Fruit fly (Drosophila melanogaster): Measurements from ENCODE around the gene eIF3e.

The eIF3e gene

dm6 chr3L:16801499-16802452, 15.0 kb upstream of the eIF3e start (continued):
- TF ChIP-seq Eip74EF (GFP tag; optimal IDR thresholded peaks at IDR 0.05): peak in 1 of 2 experiments; percentile 21
- peak; percentile 84 for TF ChIP-seq Xrp1 (GFP tag; IDR thresholded peaks at IDR 0.05)
- no peak for TF ChIP-seq aop (GFP tag; IDR thresholded peaks at IDR 0.05)
- no peak for TF ChIP-seq bowl (GFP tag; IDR thresholded peaks at IDR 0.05)
- peak; percentile 61 for TF ChIP-seq CG7556 (GFP tag; optimal IDR thresholded peaks at IDR 0.05)
- TF ChIP-seq Chrac-16 (GFP tag; optimal IDR thresholded peaks at IDR 0.05): peak; percentile 43
- TF ChIP-seq zen (tag; optimal IDR thresholded peaks at IDR 0.05): peak; percentile 54
- 0 out of 2 replicates have a peak, but pooled peaks have one; percentile 26 for TF ChIP-seq CG32772 (GFP tag; IDR thresholded peaks at IDR 0.05)
- 0 out of 3 replicates have a peak, but pooled peaks have one; percentile 27 for TF ChIP-seq CG6175 (GFP tag; IDR thresholded peaks at IDR 0.05)
- peak; percentile 58 for TF ChIP-seq grau (tag; optimal IDR thresholded peaks at IDR 0.05)
- peak; percentile 35; the same call in 1 of the 2 replicates for TF ChIP-seq crol (GFP tag; IDR thresholded peaks at IDR 0.05)
- no peak for TF ChIP-seq CG10654 (GFP tag; optimal IDR thresholded peaks at IDR 0.05)
- peak; percentile 11 to 16 for TF ChIP-seq Trl (optimal IDR thresholded peaks at IDR 0.05)
- TF ChIP-seq Trl (GFP tag; optimal IDR thresholded peaks at IDR 0.05): no peak
- TF ChIP-seq Dek (tag; optimal IDR thresholded peaks at IDR 0.05): no peak
- TF ChIP-seq CG12769 (tag; optimal IDR thresholded peaks at IDR 0.05): peak; percentile 91
- no peak for TF ChIP-seq tap (tag; optimal IDR thresholded peaks at IDR 0.05)
- peak; percentile 4 for TF ChIP-seq CG15011 (GFP tag; optimal IDR thresholded peaks at IDR 0.05)
- TF ChIP-seq Xbp1 (GFP tag; optimal IDR thresholded peaks at IDR 0.05): peak; percentile 66
- TF ChIP-seq sug (tag; optimal IDR thresholded peaks at IDR 0.05): peak; percentile 89
- TF ChIP-seq CG15269 (tag; optimal IDR thresholded peaks at IDR 0.05): peak; percentile 25
- TF ChIP-seq lab (GFP tag; optimal IDR thresholded peaks at IDR 0.05): peak; percentile 43
- peak; percentile 56 for TF ChIP-seq Max (GFP tag; optimal IDR thresholded peaks at IDR 0.05)
- peak; percentile 49 for TF ChIP-seq Hr3 (GFP tag; optimal IDR thresholded peaks at IDR 0.05)
- peak; percentile 61 for TF ChIP-seq sisA (GFP tag; IDR thresholded peaks at IDR 0.05)
- no peak for TF ChIP-seq klu (GFP tag; IDR thresholded peaks at IDR 0.05)
- TF ChIP-seq NC2α (GFP tag; optimal IDR thresholded peaks at IDR 0.05): no peak
- no peak for TF ChIP-seq E2f2 (GFP tag; IDR thresholded peaks at IDR 0.05)
- no peak for TF ChIP-seq hth (optimal IDR thresholded peaks at IDR 0.05)
- 0 out of 2 replicates have a peak, but pooled peaks have one; percentile 26 for TF ChIP-seq peb (GFP tag; IDR thresholded peaks at IDR 0.05)
- 0 out of 3 replicates have a peak, but pooled peaks have one; percentile 52 for TF ChIP-seq CG3726 (GFP tag; IDR thresholded peaks at IDR 0.05)
- peak; percentile 52 for TF ChIP-seq CG18476 (GFP tag; optimal IDR thresholded peaks at IDR 0.05)
- peak in 1 of 3 experiments; percentile 64 for TF ChIP-seq lola (GFP tag; optimal IDR thresholded peaks at IDR 0.05)
- peak; percentile 40 for TF ChIP-seq nau (GFP tag; optimal IDR thresholded peaks at IDR 0.05)
- TF ChIP-seq E2f1 (GFP tag; IDR thresholded peaks at IDR 0.05): peak; percentile 57
- TF ChIP-seq CG6254 (GFP tag; optimal IDR thresholded peaks at IDR 0.05): peak; percentile 0
- peak; percentile 38 for TF ChIP-seq slou (GFP tag; optimal IDR thresholded peaks at IDR 0.05)
- TF ChIP-seq CG18619 (GFP tag; optimal IDR thresholded peaks at IDR 0.05): peak; percentile 28
- TF ChIP-seq CG4730 (GFP tag; IDR thresholded peaks at IDR 0.05): peak; percentile 32; the same call in 1 of the 2 replicates
- peak; percentile 33 for TF ChIP-seq Bteb2 (GFP tag; optimal IDR thresholded peaks at IDR 0.05)
- peak; percentile 59 for TF ChIP-seq az2 (GFP tag; optimal IDR thresholded peaks at IDR 0.05)
- TF ChIP-seq MTF-1 (GFP tag; optimal IDR thresholded peaks at IDR 0.05; ENCODE audit: borderline replicate concordance): no peak
- TF ChIP-seq Nf-YB (GFP tag; optimal IDR thresholded peaks at IDR 0.05): peak; percentile 44
- peak; percentile 47 for TF ChIP-seq slbo (GFP tag; IDR thresholded peaks at IDR 0.05)
- TF ChIP-seq CG18262 (tag; optimal IDR thresholded peaks at IDR 0.05): peak; percentile 62
- no peak for TF ChIP-seq dan (GFP tag; IDR thresholded peaks at IDR 0.05)
- peak; percentile 17 for TF ChIP-seq CG2116 (GFP tag; optimal IDR thresholded peaks at IDR 0.05)
- TF ChIP-seq so (GFP tag; IDR thresholded peaks at IDR 0.05): peak; percentile 14; the same call in 1 of the 3 replicates
